Fruit fly (Drosophila melanogaster) whole organism, prepupa: ENCODE data around the gene Gr28a.

Experiments
- Blimp-1 ChIP-seq: fragments of 200-800 bp; sonication (Bioruptor generic); optimal IDR thresholded peaks from 3 replicates; lab custom pipeline; 2017; ENCODE audit warnings: missing biosample characterization, missing genetic modification characterization, mild to moderate bottlenecking, moderate library complexity, missing genetic modification reagents
- CG10631 ChIP-seq: fragments of 200-800 bp; sonication (Bioruptor generic); optimal IDR thresholded peaks from 2 replicates; lab custom pipeline; 2016; ENCODE audit warnings: missing biosample characterization, missing genetic modification characterization
- CG10669 ChIP-seq: fragments of 200-800 bp; sonication (Bioruptor generic); optimal IDR thresholded peaks from 3 replicates; lab custom pipeline; 2018; ENCODE audit warnings: missing biosample characterization, mild to moderate bottlenecking, missing genetic modification characterization, moderate library complexity
- CG11294 ChIP-seq: fragments of 200-800 bp; sonication (Bioruptor generic); IDR thresholded peaks from 2 replicates; pipeline ENCODE4 v1.3.6; 2022; ENCODE audit warnings: missing biosample characterization, missing genetic modification characterization
- CG11762 ChIP-seq: fragments of 200-800 bp; sonication (Bioruptor generic); optimal IDR thresholded peaks from 3 replicates; lab custom pipeline; 2016; ENCODE audit warnings: missing biosample characterization, missing genetic modification characterization; ENCODE audit not compliant: insufficient read depth
- CG15336 ChIP-seq: fragments of 200-800 bp; sonication (Bioruptor generic); IDR thresholded peaks from 2 replicates; pipeline ENCODE4 v1.3.6; 2022; ENCODE audit warnings: missing biosample characterization, missing genetic modification characterization
- CG1621 ChIP-seq: fragments of 200-800 bp; sonication (Bioruptor generic); optimal IDR thresholded peaks from 3 replicates; lab custom pipeline; 2018; ENCODE audit warnings: missing biosample characterization, mild to moderate bottlenecking, missing genetic modification characterization
- CG16779 ChIP-seq: fragments of 200-800 bp; sonication (Bioruptor generic); optimal IDR thresholded peaks from 3 replicates; lab custom pipeline; 2017; ENCODE audit warnings: missing biosample characterization, mild to moderate bottlenecking, missing genetic modification characterization
- CG3032 ChIP-seq: fragments of 200-800 bp; optimal IDR thresholded peaks from 2 replicates; lab custom pipeline; 2019; ENCODE audit warnings: missing biosample characterization, mild to moderate bottlenecking, missing genetic modification characterization, moderate library complexity
- CG31627 ChIP-seq: fragments of 200-800 bp; sonication (Bioruptor generic); optimal IDR thresholded peaks from 3 replicates; lab custom pipeline; 2016; ENCODE audit warnings: missing biosample characterization, missing genetic modification characterization
- CG34406 ChIP-seq: fragments of 200-800 bp; sonication (Bioruptor generic); optimal IDR thresholded peaks from 3 replicates; lab custom pipeline; 2016; ENCODE audit warnings: missing biosample characterization, missing genetic modification characterization
- CG3919 ChIP-seq: fragments of 200-800 bp; sonication (Bioruptor generic); optimal IDR thresholded peaks from 3 replicates; lab custom pipeline; 2016; ENCODE audit warnings: missing biosample characterization, missing genetic modification characterization
- CG4318 ChIP-seq: fragments of 200-800 bp; sonication (Bioruptor generic); optimal IDR thresholded peaks from 3 replicates; lab custom pipeline; 2017; ENCODE audit warnings: missing biosample characterization, mild to moderate bottlenecking, missing genetic modification characterization
- CG6163 ChIP-seq: fragments of 200-800 bp; sonication (Bioruptor generic); IDR thresholded peaks from 3 replicates; pipeline ENCODE4 v1.3.6; 2022; ENCODE audit warnings: missing biosample characterization, missing genetic modification characterization
- CG6276 ChIP-seq: fragments of 200-800 bp; sonication (Bioruptor generic); optimal IDR thresholded peaks from 2 replicates; lab custom pipeline; 2017; ENCODE audit warnings: missing biosample characterization, mild to moderate bottlenecking, missing genetic modification characterization
- CG6792 ChIP-seq: fragments of 200-800 bp; sonication (Bioruptor generic); optimal IDR thresholded peaks from 3 replicates; lab custom pipeline; 2016; ENCODE audit warnings: missing biosample characterization, missing genetic modification characterization
- CG6854 ChIP-seq: fragments of 200-800 bp; sonication (Bioruptor generic); optimal IDR thresholded peaks from 2 replicates; lab custom pipeline; 2017; ENCODE audit warnings: missing biosample characterization, mild to moderate bottlenecking, missing genetic modification characterization
- CG7368 ChIP-seq: fragments of 200-800 bp; sonication (Bioruptor generic); optimal IDR thresholded peaks from 3 replicates; lab custom pipeline; 2016; ENCODE audit warnings: missing biosample characterization, missing genetic modification characterization
- CG8119 ChIP-seq: fragments of 200-800 bp; sonication (Bioruptor generic); IDR thresholded peaks from 3 replicates; pipeline ENCODE4 v1.3.6; 2022; ENCODE audit warnings: missing biosample characterization, missing genetic modification characterization
- CG8319 ChIP-seq: fragments of 200-800 bp; sonication (Bioruptor generic); optimal IDR thresholded peaks from 3 replicates; lab custom pipeline; 2016; ENCODE audit warnings: missing biosample characterization, missing genetic modification characterization
- CG8632 ChIP-seq: fragments of 200-800 bp; sonication (Bioruptor generic); optimal IDR thresholded peaks from 3 replicates; lab custom pipeline; 2016; ENCODE audit warnings: missing biosample characterization, missing genetic modification characterization
- Eip75B ChIP-seq: fragments of 200-800 bp; sonication (Bioruptor generic); optimal IDR thresholded peaks from 3 replicates; lab custom pipeline; 2016; ENCODE audit warnings: missing biosample characterization, missing genetic modification characterization
- Eip78C ChIP-seq: fragments of 200-800 bp; sonication (Bioruptor generic); peaks from one replicate; lab custom pipeline; 2016; ENCODE audit warnings: missing biosample characterization, missing genetic modification characterization
- Eip93F ChIP-seq: fragments of 200-800 bp; sonication (Bioruptor generic); optimal IDR thresholded peaks from 2 replicates; lab custom pipeline; 2016; ENCODE audit warnings: missing biosample characterization, mild to moderate bottlenecking, missing genetic modification characterization
- Ets96B ChIP-seq: fragments of 200-800 bp; optimal IDR thresholded peaks from 2 replicates; lab custom pipeline; 2019; ENCODE audit warnings: missing biosample characterization, mild to moderate bottlenecking, missing genetic modification characterization, moderate library complexity
- Gug ChIP-seq: fragments of 200-800 bp; sonication (Bioruptor generic); IDR thresholded peaks from 2 replicates; pipeline ENCODE4 v1.3.6; 2022; ENCODE audit warnings: missing biosample characterization, missing genetic modification characterization
- Hr38 ChIP-seq: sonication (Bioruptor generic); optimal IDR thresholded peaks from 2 replicates; lab custom pipeline; 2016; ENCODE audit warnings: missing biosample characterization, missing genetic modification characterization
- Hr39 ChIP-seq: fragments of 200-800 bp; sonication (Bioruptor generic); optimal IDR thresholded peaks from 2 replicates; lab custom pipeline; 2016; ENCODE audit warnings: missing biosample characterization, missing genetic modification characterization
- Lpt ChIP-seq: fragments of 200-800 bp; sonication (Bioruptor generic); optimal IDR thresholded peaks from 3 replicates; lab custom pipeline; 2016; ENCODE audit warnings: missing biosample characterization, missing genetic modification characterization
- Met ChIP-seq: fragments of 200-800 bp; sonication (Bioruptor generic); optimal IDR thresholded peaks from 3 replicates; lab custom pipeline; 2016; ENCODE audit warnings: missing biosample characterization, missing genetic modification characterization
- Smox ChIP-seq: fragments of 200-800 bp; sonication (Bioruptor generic); optimal IDR thresholded peaks from 3 replicates; lab custom pipeline; 2016; ENCODE audit warnings: missing biosample characterization, missing genetic modification characterization
- Sox102F ChIP-seq: fragments of 200-800 bp; sonication (Bioruptor generic); optimal IDR thresholded peaks from 2 replicates; lab custom pipeline; 2016; ENCODE audit warnings: missing biosample characterization, mild to moderate bottlenecking, missing genetic modification characterization
- achi ChIP-seq: fragments of 200-800 bp; sonication (Bioruptor generic); optimal IDR thresholded peaks from 3 replicates; lab custom pipeline; 2016; ENCODE audit warnings: missing biosample characterization, missing genetic modification characterization
- acj6 ChIP-seq: fragments of 200-800 bp; sonication (Bioruptor generic); optimal IDR thresholded peaks from 3 replicates; lab custom pipeline; 2016; ENCODE audit warnings: missing biosample characterization, missing genetic modification characterization
- cyc ChIP-seq: fragments of 200-800 bp; sonication (Bioruptor generic); optimal IDR thresholded peaks from 3 replicates; lab custom pipeline; 2016; ENCODE audit warnings: missing biosample characterization, missing genetic modification characterization
- dsx ChIP-seq: fragments of 200-800 bp; optimal IDR thresholded peaks from 3 replicates; lab custom pipeline; 2019; ENCODE audit warnings: missing biosample characterization, mild to moderate bottlenecking, missing genetic modification characterization, moderate library complexity; ENCODE audit not compliant: poor library complexity, severe bottlenecking
- eg ChIP-seq: fragments of 200-800 bp; sonication (Bioruptor generic); IDR thresholded peaks from 3 replicates; pipeline ENCODE4 v1.3.6; 2022; ENCODE audit warnings: missing biosample characterization, missing genetic modification characterization
- esn ChIP-seq: fragments of 200-800 bp; sonication (Bioruptor generic); optimal IDR thresholded peaks from 2 replicates; lab custom pipeline; 2016; ENCODE audit warnings: missing biosample characterization, mild to moderate bottlenecking, missing genetic modification characterization, moderate library complexity
- fd59A ChIP-seq: fragments of 200-800 bp; sonication (Bioruptor generic); optimal IDR thresholded peaks from 2 replicates; lab custom pipeline; 2017; ENCODE audit warnings: missing biosample characterization, mild to moderate bottlenecking, missing genetic modification characterization, missing genetic modification reagents
- fd85E ChIP-seq: fragments of 200-800 bp; sonication (Bioruptor generic); optimal IDR thresholded peaks from 3 replicates; lab custom pipeline; 2016; ENCODE audit warnings: missing biosample characterization, missing genetic modification characterization
- fkh ChIP-seq: fragments of 200-800 bp; sonication (Bioruptor generic); optimal IDR thresholded peaks from 3 replicates; lab custom pipeline; 2017; ENCODE audit warnings: missing biosample characterization, mild to moderate bottlenecking, missing genetic modification characterization, moderate library complexity
- lz ChIP-seq: fragments of 200-800 bp; sonication (Bioruptor generic); optimal IDR thresholded peaks from 3 replicates; lab custom pipeline; 2016; ENCODE audit warnings: missing biosample characterization, missing genetic modification characterization
- net ChIP-seq: fragments of 200-800 bp; sonication (Bioruptor generic); optimal IDR thresholded peaks from 3 replicates; lab custom pipeline; 2016; ENCODE audit warnings: missing biosample characterization, missing genetic modification characterization
- pdm3 ChIP-seq: fragments of 200-800 bp; sonication (Bioruptor generic); optimal IDR thresholded peaks from 3 replicates; lab custom pipeline; 2016; ENCODE audit warnings: missing biosample characterization, missing genetic modification characterization
- spab ChIP-seq: fragments of 200-800 bp; sonication (Bioruptor generic); optimal IDR thresholded peaks from 2 replicates; lab custom pipeline; 2017; ENCODE audit warnings: missing biosample characterization, mild to moderate bottlenecking, missing genetic modification characterization, missing genetic modification reagents
- svp ChIP-seq: fragments of 200-800 bp; sonication (Bioruptor generic); peaks from one replicate; lab custom pipeline; 2016; ENCODE audit warnings: missing biosample characterization, missing genetic modification characterization
- topi ChIP-seq: fragments of 200-800 bp; sonication (Bioruptor generic); optimal IDR thresholded peaks from 3 replicates; lab custom pipeline; 2016; ENCODE audit warnings: missing biosample characterization, missing genetic modification characterization
- vri ChIP-seq: fragments of 200-800 bp; sonication (Bioruptor generic); optimal IDR thresholded peaks from 3 replicates; lab custom pipeline; 2016; ENCODE audit warnings: missing biosample characterization, mild to moderate bottlenecking, missing genetic modification characterization

Gr28a gene

dm6 chr2L:7425690-7426056 is 28.3 kb downstream of the Gr28a start:
- no peak for TF ChIP-seq esn
- no peak; the same call in 2 of the 3 replicates for TF ChIP-seq CG6163 (GFP tag; lab: Robert Waterston, UW)
- TF ChIP-seq CG1621 (tag; lab: Kevin White, UChicago), result no peak
- TF ChIP-seq CG8632 (GFP tag; lab: Kevin White, UChicago), result no peak
- TF ChIP-seq CG15336 (GFP tag; lab: Robert Waterston, UW), result no peak

DNA sequence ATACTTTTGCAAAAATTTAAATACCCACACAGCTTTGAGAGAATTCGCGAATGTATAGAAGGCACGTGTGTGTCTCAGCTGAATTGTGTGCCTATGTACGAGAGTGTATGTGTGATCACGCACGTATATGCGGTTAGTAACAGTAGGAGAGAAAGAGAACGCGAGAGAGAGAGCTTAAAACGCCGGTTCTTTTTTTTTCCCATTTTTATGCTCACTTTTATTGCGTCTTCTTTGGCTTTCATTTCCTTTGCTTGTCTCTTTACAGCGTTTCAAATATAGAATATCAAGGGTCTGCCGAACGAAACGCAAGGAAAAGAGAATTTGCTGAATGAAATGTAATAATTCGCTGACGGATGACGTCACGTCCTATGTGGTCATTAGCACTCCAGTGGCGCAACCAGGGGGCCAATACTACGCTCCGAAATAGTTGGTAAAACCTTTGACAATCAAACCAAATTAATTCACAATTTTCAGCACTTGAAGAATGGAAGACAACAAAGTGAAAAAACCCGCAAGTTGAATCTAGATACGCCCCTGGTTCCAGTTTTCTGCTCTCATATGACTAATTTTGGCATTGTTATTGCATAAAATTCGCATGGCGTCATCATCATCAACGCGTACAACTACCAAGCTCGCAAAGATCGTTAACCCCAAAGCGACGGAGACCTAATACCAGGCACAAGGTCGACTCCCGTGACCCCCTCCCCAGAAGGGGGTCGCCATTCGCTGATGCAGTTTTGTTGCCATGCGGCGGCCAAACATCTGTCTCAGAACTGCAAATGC is 28.9 kb downstream of the Gr28a start:
- TF ChIP-seq acj6 (GFP tag; lab: Kevin White, UChicago) (peak; percentile 83), CG15336 (GFP tag; lab: Robert Waterston, UW) (peak; percentile 78), fd85E (GFP tag; lab: Kevin White, UChicago) (no peak), cyc (GFP tag; lab: Kevin White, UChicago) (peak; percentile 91), topi (GFP tag; lab: Kevin White, UChicago) (peak; percentile 92), Smox (peak; percentile 87), CG4318 (GFP tag; lab: Kevin White, UChicago) (peak; percentile 13), CG10669 (GFP tag; lab: Kevin White, UChicago) (peak; percentile 66), CG6276 (GFP tag; lab: Kevin White, UChicago) (peak; percentile 54), lz (GFP tag; lab: Kevin White, UChicago) (peak; percentile 93), eg (GFP tag; lab: Robert Waterston, UW) (peak; percentile 93), spab (GFP tag; lab: Kevin White, UChicago) (peak; percentile 44), Hr38 (no peak), CG1621 (tag; lab: Kevin White, UChicago) (peak; percentile 46), Lpt (peak; percentile 27), CG16779 (peak; percentile 33), esn (peak; percentile 94), vri (GFP tag; lab: Kevin White, UChicago) (peak; percentile 97), dsx (peak; percentile 29), CG11762 (GFP tag; lab: Kevin White, UChicago) (peak; percentile 29), Eip75B (GFP tag; lab: Kevin White, UChicago) (peak; percentile 71), svp (GFP tag; lab: Kevin White, UChicago) (peak; percentile 96), Eip93F (GFP tag; lab: Kevin White, UChicago) (peak; percentile 8), CG34406 (peak; percentile 77), Gug (GFP tag; lab: Robert Waterston, UW) (peak; percentile 73), CG8119 (GFP tag; lab: Robert Waterston, UW) (peak; percentile 69), CG8632 (GFP tag; lab: Kevin White, UChicago) (peak; percentile 62), CG31627 (GFP tag; lab: Kevin White, UChicago) (peak; percentile 93), CG6854 (GFP tag; lab: Kevin White, UChicago) (no peak), CG11294 (GFP tag; lab: Robert Waterston, UW) (peak; percentile 70; the same call in 1 of the 2 replicates), CG6163 (GFP tag; lab: Robert Waterston, UW) (peak; percentile 92), CG6792 (GFP tag; lab: Kevin White, UChicago) (peak; percentile 81), Sox102F (peak; percentile 90), CG3919 (GFP tag; lab: Kevin White, UChicago) (peak; percentile 85), Blimp-1 (peak; percentile 45), pdm3 (GFP tag; lab: Kevin White, UChicago) (peak; percentile 84), fd59A (peak; percentile 44), CG8319 (GFP tag; lab: Kevin White, UChicago) (peak; percentile 70), CG7368 (peak; percentile 86), net (GFP tag; lab: Kevin White, UChicago) (peak; percentile 77), Hr39 (peak; percentile 94), Met (GFP tag; lab: Kevin White, UChicago) (peak; percentile 91), CG10631 (GFP tag; lab: Kevin White, UChicago) (peak; percentile 69), fkh (GFP tag; lab: Kevin White, UChicago) (no peak), Ets96B (tag; lab: Kevin White, UChicago) (peak; percentile 56), achi (GFP tag; lab: Kevin White, UChicago) (peak; percentile 80), CG3032 (tag; lab: Kevin White, UChicago) (peak; percentile 56), Eip78C (GFP tag; lab: Kevin White, UChicago) (peak; percentile 92)
